Fruit fly (Drosophila melanogaster) whole organism, embryonic: ENCODE results near the gene dod.

Experiments
- Ada2b ChIP-seq: fragments of 200-800 bp; sonication (Bioruptor generic); IDR thresholded peaks from 2 replicates; pipeline ENCODE4 v1.3.6; 2022; ENCODE audit warnings: missing biosample characterization, missing genetic modification characterization
- Atf6 ChIP-seq: fragments of 200-800 bp; sonication (Bioruptor generic); IDR thresholded peaks from 2 replicates; pipeline ENCODE4 v1.3.6; 2022; ENCODE audit warnings: missing biosample characterization, missing genetic modification characterization
- CG10209 ChIP-seq: fragments of 200-800 bp; sonication (Bioruptor generic); optimal IDR thresholded peaks from 3 replicates; lab custom pipeline; 2017; ENCODE audit warnings: missing biosample characterization, mild to moderate bottlenecking, missing genetic modification characterization, missing genetic modification reagents
- CG10431 ChIP-seq: fragments of 200-800 bp; sonication (Bioruptor generic); optimal IDR thresholded peaks from 3 replicates; lab custom pipeline; 2018; ENCODE audit warnings: missing biosample characterization, mild to moderate bottlenecking, missing genetic modification characterization
- CG10543 ChIP-seq: fragments of 200-800 bp; sonication (Bioruptor generic); optimal IDR thresholded peaks from 3 replicates; lab custom pipeline; 2017; ENCODE audit warnings: missing biosample characterization, mild to moderate bottlenecking, missing genetic modification characterization, moderate library complexity
- CG15011 ChIP-seq: fragments of 200-800 bp; sonication (Bioruptor generic); optimal IDR thresholded peaks from 3 replicates; lab custom pipeline; 2018; ENCODE audit warnings: missing biosample characterization, mild to moderate bottlenecking, missing genetic modification characterization
- CG15601 ChIP-seq: fragments of 200-800 bp; sonication (Bioruptor generic); optimal IDR thresholded peaks from 3 replicates; lab custom pipeline; 2019; ENCODE audit warnings: missing biosample characterization, mild to moderate bottlenecking, missing genetic modification characterization, moderate library complexity
- CG16863 ChIP-seq: fragments of 200-800 bp; sonication (Bioruptor generic); optimal IDR thresholded peaks from 3 replicates; lab custom pipeline; 2016; ENCODE audit warnings: missing biosample characterization, missing genetic modification characterization
- CG17385 ChIP-seq: fragments of 200-800 bp; sonication (Bioruptor generic); optimal IDR thresholded peaks from 3 replicates; lab custom pipeline; 2018; ENCODE audit warnings: missing biosample characterization, mild to moderate bottlenecking, missing genetic modification characterization
- CG2889 ChIP-seq: fragments of 200-800 bp; sonication (Bioruptor generic); IDR thresholded peaks from 3 replicates; pipeline ENCODE4 v1.3.6; 2022; ENCODE audit warnings: missing biosample characterization, missing genetic modification characterization
- CG30431 ChIP-seq: fragments of 200-800 bp; sonication (Bioruptor generic); optimal IDR thresholded peaks from 2 replicates; lab custom pipeline; 2017; ENCODE audit warnings: missing biosample characterization, missing genetic modification characterization
- CG3995 ChIP-seq: fragments of 200-800 bp; sonication (Bioruptor generic); optimal IDR thresholded peaks from 3 replicates; lab custom pipeline; 2016; ENCODE audit warnings: missing biosample characterization, missing genetic modification characterization
- CG42726 ChIP-seq: fragments of 200-800 bp; sonication (Bioruptor generic); IDR thresholded peaks from 2 replicates; pipeline ENCODE4 v1.3.6; 2022; ENCODE audit warnings: missing biosample characterization, missing genetic modification characterization; ENCODE audit not compliant: partially characterized antibody
- CG4617 ChIP-seq: fragments of 200-800 bp; sonication (Bioruptor generic); optimal IDR thresholded peaks from 3 replicates; lab custom pipeline; 2016; ENCODE audit warnings: missing biosample characterization, missing genetic modification characterization, borderline replicate concordance
- CG6683 ChIP-seq: fragments of 200-800 bp; sonication (Bioruptor generic); optimal IDR thresholded peaks from 2 replicates; lab custom pipeline; 2017; ENCODE audit warnings: missing biosample characterization, mild to moderate bottlenecking, missing genetic modification characterization, missing genetic modification reagents
- CG7556 ChIP-seq: fragments of 200-800 bp; sonication (Bioruptor generic); optimal IDR thresholded peaks from 2 replicates; lab custom pipeline; 2017; ENCODE audit warnings: missing biosample characterization, mild to moderate bottlenecking, missing genetic modification characterization
- CG9609 ChIP-seq: fragments of 200-800 bp; sonication (Bioruptor generic); optimal IDR thresholded peaks from 3 replicates; lab custom pipeline; 2016; ENCODE audit warnings: missing biosample characterization, missing genetic modification characterization
- Dad ChIP-seq: fragments of 200-800 bp; sonication (Bioruptor generic); optimal IDR thresholded peaks from 3 replicates; lab custom pipeline; 2016; ENCODE audit warnings: missing biosample characterization, missing genetic modification characterization
- Doc3 ChIP-seq: fragments of 200-800 bp; sonication (Bioruptor generic); IDR thresholded peaks from 3 replicates; pipeline ENCODE4 v1.3.6; 2022; ENCODE audit warnings: missing biosample characterization, missing genetic modification characterization; ENCODE audit not compliant: partially characterized antibody
- Drgx ChIP-seq: fragments of 200-800 bp; sonication (Bioruptor generic); IDR thresholded peaks from 2 replicates; pipeline ENCODE4 v1.3.6; 2022; ENCODE audit warnings: missing biosample characterization, missing genetic modification characterization
- Fer3 ChIP-seq: fragments of 200-800 bp; sonication (Bioruptor generic); optimal IDR thresholded peaks from 2 replicates; lab custom pipeline; 2018; ENCODE audit warnings: missing biosample characterization, mild to moderate bottlenecking, missing genetic modification characterization, moderate library complexity
- HLHmδ ChIP-seq: fragments of 200-800 bp; sonication (Bioruptor generic); optimal IDR thresholded peaks from 2 replicates; lab custom pipeline; 2018; ENCODE audit warnings: missing biosample characterization, mild to moderate bottlenecking, missing genetic modification characterization, moderate library complexity
- Hsf ChIP-seq: fragments of 200-800 bp; sonication (Bioruptor generic); optimal IDR thresholded peaks from 3 replicates; lab custom pipeline; 2016; ENCODE audit warnings: missing biosample characterization, missing genetic modification characterization
- Max ChIP-seq: fragments of 200-800 bp; sonication (Bioruptor generic); optimal IDR thresholded peaks from 2 replicates; lab custom pipeline; 2016; ENCODE audit warnings: missing biosample characterization, mild to moderate bottlenecking, missing genetic modification characterization
- Nf-YC ChIP-seq: fragments of 200-800 bp; optimal IDR thresholded peaks from 3 replicates; lab custom pipeline; 2019; ENCODE audit warnings: missing biosample characterization, mild to moderate bottlenecking, missing genetic modification characterization, moderate library complexity
- Taf1 ChIP-seq: fragments of 200-800 bp; sonication (Bioruptor generic); IDR thresholded peaks from 2 replicates; pipeline ENCODE4 v1.3.6; 2022; ENCODE audit warnings: missing biosample characterization, missing genetic modification characterization
- Trl ChIP-seq, 3 experiments: fragments of >200 bp in 2 of 3; fragments of 200-800 bp in 1 of 3; sonication (Bioruptor generic) in 1 of 3; optimal IDR thresholded peaks; 2 replicates in 1 of 3; 3 replicates in 2 of 3; lab custom pipeline; 2016 to 2017; ENCODE audit warnings: missing biosample characterization in 1 of 3, missing genetic modification characterization in 1 of 3
- Usf ChIP-seq: fragments of 200-800 bp; sonication (Bioruptor generic); optimal IDR thresholded peaks from 2 replicates; lab custom pipeline; 2017; ENCODE audit warnings: missing genotype, missing biosample characterization, missing genetic modification characterization
- YL-1 ChIP-seq: fragments of 200-800 bp; sonication (Bioruptor generic); optimal IDR thresholded peaks from 3 replicates; lab custom pipeline; 2017; ENCODE audit warnings: missing biosample characterization, mild to moderate bottlenecking, missing genetic modification characterization
- chinmo ChIP-seq: fragments of 200-800 bp; sonication (Bioruptor generic); IDR thresholded peaks from 4 replicates; pipeline ENCODE4 v1.3.6; 2022; ENCODE audit warnings: missing biosample characterization, missing genetic modification characterization; ENCODE audit not compliant: partially characterized antibody
- crc ChIP-seq: fragments of 200-800 bp; sonication (Bioruptor generic); optimal IDR thresholded peaks from 2 replicates; lab custom pipeline; 2016; ENCODE audit warnings: missing biosample characterization, missing genetic modification characterization
- da ChIP-seq: fragments of 200-800 bp; sonication (Bioruptor generic); optimal IDR thresholded peaks from 2 replicates; lab custom pipeline; 2016; ENCODE audit warnings: missing biosample characterization, missing genetic modification characterization
- dm ChIP-seq: fragments of 200-800 bp; sonication (Bioruptor generic); optimal IDR thresholded peaks from 3 replicates; lab custom pipeline; 2016; ENCODE audit warnings: missing biosample characterization, missing genetic modification characterization
- grau ChIP-seq: fragments of 200-800 bp; optimal IDR thresholded peaks from 3 replicates; lab custom pipeline; 2019; ENCODE audit warnings: missing biosample characterization, mild to moderate bottlenecking, missing genetic modification characterization, moderate library complexity
- h ChIP-seq: fragments of >200 bp; optimal IDR thresholded peaks from 2 replicates; lab custom pipeline; 2017
- mam ChIP-seq: fragments of 200-800 bp; sonication (Bioruptor generic); optimal IDR thresholded peaks from 3 replicates; lab custom pipeline; 2016; ENCODE audit warnings: missing biosample characterization, missing genetic modification characterization
- mld ChIP-seq: fragments of 200-800 bp; sonication (Bioruptor generic); IDR thresholded peaks from 3 replicates; pipeline ENCODE4 v1.3.6; 2022; ENCODE audit warnings: missing biosample characterization, missing genetic modification characterization; ENCODE audit not compliant: partially characterized antibody
- odd ChIP-seq: fragments of 200-800 bp; sonication (Bioruptor generic); optimal IDR thresholded peaks from 2 replicates; lab custom pipeline; 2017; ENCODE audit warnings: missing biosample characterization, mild to moderate bottlenecking, missing genetic modification characterization
- pb ChIP-seq: fragments of 200-800 bp; sonication (Bioruptor generic); optimal IDR thresholded peaks from 3 replicates; lab custom pipeline; 2016; ENCODE audit warnings: missing biosample characterization, missing genetic modification characterization
- phol ChIP-seq: fragments of 200-800 bp; sonication (Bioruptor generic); optimal IDR thresholded peaks from 3 replicates; lab custom pipeline; 2018; ENCODE audit warnings: missing biosample characterization, mild to moderate bottlenecking, missing genetic modification characterization, moderate library complexity
- ranshi ChIP-seq: fragments of 200-800 bp; sonication (Bioruptor generic); IDR thresholded peaks from 2 replicates; pipeline ENCODE4 v1.3.6; 2022; ENCODE audit warnings: missing biosample characterization, missing genetic modification characterization
- rib ChIP-seq: fragments of 200-800 bp; sonication (Bioruptor generic); IDR thresholded peaks from 2 replicates; pipeline ENCODE4 v1.3.6; 2022; ENCODE audit warnings: missing biosample characterization, missing genetic modification characterization
- run ChIP-seq: fragments of 200-800 bp; sonication (Bioruptor generic); optimal IDR thresholded peaks from 3 replicates; lab custom pipeline; 2018; ENCODE audit warnings: missing biosample characterization, mild to moderate bottlenecking, missing genetic modification characterization
- sima ChIP-seq: fragments of 200-800 bp; sonication (Bioruptor generic); optimal IDR thresholded peaks from 2 replicates; lab custom pipeline; 2016; ENCODE audit warnings: missing biosample characterization, missing genetic modification characterization
- so ChIP-seq: fragments of 200-800 bp; sonication (Bioruptor generic); IDR thresholded peaks from 3 replicates; pipeline ENCODE4 v1.3.6; 2022; ENCODE audit warnings: missing biosample characterization, missing genetic modification characterization
- tin ChIP-seq: fragments of 200-800 bp; sonication (Bioruptor generic); optimal IDR thresholded peaks from 3 replicates; lab custom pipeline; 2016; ENCODE audit warnings: missing biosample characterization, missing genetic modification characterization
- trem ChIP-seq: fragments of 200-800 bp; optimal IDR thresholded peaks from 3 replicates; lab custom pipeline; 2019; ENCODE audit warnings: missing biosample characterization, mild to moderate bottlenecking, missing genetic modification characterization, moderate library complexity
- unpg ChIP-seq: fragments of 200-800 bp; sonication (Bioruptor generic); optimal IDR thresholded peaks from 3 replicates; lab custom pipeline; 2018; ENCODE audit warnings: missing biosample characterization, mild to moderate bottlenecking, missing genetic modification characterization, moderate library complexity
- vfl ChIP-seq: fragments of 200-800 bp; sonication (Bioruptor generic); optimal IDR thresholded peaks from 2 replicates; lab custom pipeline; 2016; ENCODE audit warnings: missing biosample characterization, missing genetic modification characterization
- zfh1 ChIP-seq: fragments of 200-800 bp; sonication (Bioruptor generic); IDR thresholded peaks from 3 replicates; pipeline ENCODE4 v1.3.6; 2022; ENCODE audit warnings: missing biosample characterization, missing genetic modification characterization

The dod gene

dm6 chrX:21345036-21345500 is at the start of gene dod (continued):
- TF ChIP-seq CG6683 (GFP tag; lab: Kevin White, UChicago) (peak; percentile 7), mam (GFP tag; lab: Kevin White, UChicago) (peak; percentile 62), h (lab: Kevin White, UChicago) (no peak), Trl (optimal IDR thresholded peaks at IDR 0.05; lab: Kevin White, UChicago) (no peak), Trl (GFP tag; optimal IDR thresholded peaks at IDR 0.05; lab: Kevin White, UChicago) (peak; percentile 21), CG9609 (GFP tag; lab: Kevin White, UChicago) (peak; percentile 35), tin (GFP tag; lab: Kevin White, UChicago) (peak; percentile 44), da (no peak), Doc3 (GFP tag; lab: Robert Waterston, UW) (peak; percentile 51; the same call in 2 of the 3 replicates), dm (GFP tag; lab: Kevin White, UChicago) (peak; percentile 80), Dad (GFP tag; lab: Kevin White, UChicago) (peak; percentile 55), CG30431 (no peak), mld (peak; percentile 69; the same call in 1 of the 3 replicates), HLHmδ (GFP tag; lab: Kevin White, UChicago) (peak; percentile 94), CG15011 (no peak), Usf (GFP tag; lab: Kevin White, UChicago) (peak; percentile 6), Hsf (peak; percentile 30), trem (tag; lab: Kevin White, UChicago) (peak; percentile 57), CG10431 (GFP tag; lab: Kevin White, UChicago) (no peak), Ada2b (GFP tag; lab: Robert Waterston, UW) (no peak; the same call in 1 of the 2 replicates), Max (GFP tag; lab: Kevin White, UChicago) (peak; percentile 58), CG17385 (peak; percentile 54), Taf1 (0 out of 2 replicates have a peak, but pooled peaks have one; percentile 16), odd (GFP tag; lab: Kevin White, UChicago) (no peak), so (no peak), CG16863 (GFP tag; lab: Kevin White, UChicago) (peak; percentile 14), YL-1 (GFP tag; lab: Kevin White, UChicago) (peak; percentile 82), phol (tag; lab: Kevin White, UChicago) (peak; percentile 74), CG7556 (GFP tag; lab: Kevin White, UChicago) (peak; percentile 37), CG15601 (tag; lab: Kevin White, UChicago) (peak; percentile 49), unpg (GFP tag; lab: Kevin White, UChicago) (peak; percentile 55), CG3995 (GFP tag; lab: Kevin White, UChicago) (peak; percentile 12), CG10209 (GFP tag; lab: Kevin White, UChicago) (peak; percentile 21), chinmo (GFP tag; lab: Robert Waterston, UW) (peak; percentile 73; the same call in 1 of the 4 replicates), pb (no peak), Nf-YC (tag; lab: Kevin White, UChicago) (peak; percentile 38), Drgx (GFP tag; lab: Robert Waterston, UW) (peak; percentile 60), Fer3 (tag; lab: Kevin White, UChicago) (peak; percentile 33), zfh1 (peak; percentile 59; the same call in 2 of the 3 replicates), crc (no peak), CG2889 (GFP tag; lab: Robert Waterston, UW) (0 out of 3 replicates have a peak, but pooled peaks have one; percentile 9), CG10543 (no peak), CG42726 (GFP tag; lab: Robert Waterston, UW) (peak; percentile 83; the same call in 1 of the 2 replicates), grau (tag; lab: Kevin White, UChicago) (peak; percentile 60), sima (GFP tag; lab: Kevin White, UChicago) (no peak), rib (peak; percentile 59; the same call in 1 of the 2 replicates), vfl (no peak), Atf6 (no peak), run (tag; lab: Kevin White, UChicago) (peak; percentile 29), CG4617 (GFP tag; lab: Kevin White, UChicago) (peak; percentile 84), ranshi (GFP tag; lab: Robert Waterston, UW) (peak; percentile 15; the same call in 1 of the 2 replicates)
